Fruit fly (Drosophila melanogaster): Measurements from ENCODE around the gene CG15530.

DNA sequence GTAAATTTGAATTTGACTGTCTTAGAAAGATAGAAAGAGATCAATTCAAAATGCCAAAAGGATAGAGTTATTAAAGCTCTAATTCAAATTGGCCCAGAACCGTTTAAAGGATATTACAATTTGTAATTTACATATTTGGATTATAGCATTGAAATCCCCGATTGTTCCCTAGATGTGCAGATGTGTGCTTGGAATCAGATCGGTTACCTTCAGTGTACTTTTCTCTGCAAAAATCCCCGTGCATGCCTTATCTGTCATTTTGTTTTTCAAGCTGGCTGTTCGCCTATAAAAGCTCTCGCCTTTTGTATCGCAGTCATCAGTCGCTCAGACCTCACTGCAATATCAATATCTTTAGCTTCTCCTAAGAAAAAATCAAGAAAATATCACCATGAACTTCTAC, 32.9 kb downstream of the CG15530 start, which contains the start of gene CecA1:
- no peak for TF ChIP-seq pan (optimal IDR thresholded peaks at IDR 0.05)
- no peak for TF ChIP-seq usp (GFP tag; optimal IDR thresholded peaks at IDR 0.05)
- TF ChIP-seq EcR (GFP tag; optimal IDR thresholded peaks at IDR 0.05), result no peak
- TF ChIP-seq Dll (optimal IDR thresholded peaks at IDR 0.05), result no peak
- no peak for TF ChIP-seq psq (optimal IDR thresholded peaks at IDR 0.05)
- TF ChIP-seq CG8478 (optimal IDR thresholded peaks at IDR 0.05), result no peak

Measured in whole organism.